Worm (Caenorhabditis elegans) whole organism, late embryonic: ENCODE data around the gene C07B5.3.

Experiments used
- ceh-18 ChIP-seq: sonication (generic microtip); optimal IDR thresholded peaks from 2 replicates; lab custom pipeline; 2016; ENCODE audit warnings: missing genetic modification characterization, missing compliant biosample characterization
- ceh-2 ChIP-seq: sonication (generic microtip); optimal IDR thresholded peaks from 2 replicates; lab custom pipeline; 2016; ENCODE audit warnings: missing genotype, missing genetic modification characterization, missing compliant biosample characterization
- elt-2 ChIP-seq: sonication (generic microtip); optimal IDR thresholded peaks from 2 replicates; lab custom pipeline; 2016; ENCODE audit warnings: missing genetic modification reagents, missing genetic modification characterization, missing compliant biosample characterization
- fax-1 ChIP-seq: sonication (generic microtip); optimal IDR thresholded peaks from 2 replicates; lab custom pipeline; 2016; ENCODE audit warnings: missing genotype, missing genetic modification characterization, missing compliant biosample characterization
- hlh-13 ChIP-seq: fragments of 200-800 bp; sonication (Bioruptor generic); optimal IDR thresholded peaks from 2 replicates; lab custom pipeline; 2018; ENCODE audit warnings: mild to moderate bottlenecking, missing genetic modification characterization, missing compliant biosample characterization
- lin-11 ChIP-seq: fragments of 200-800 bp; sonication (Bioruptor generic); optimal IDR thresholded peaks from 2 replicates; lab custom pipeline; 2018; ENCODE audit warnings: mild to moderate bottlenecking, missing genetic modification characterization, missing compliant biosample characterization
- pqm-1 ChIP-seq: sonication (generic microtip); optimal IDR thresholded peaks from 2 replicates; lab custom pipeline; 2016; ENCODE audit warnings: missing genetic modification characterization, missing compliant biosample characterization
- rnt-1 ChIP-seq: sonication (generic microtip); optimal IDR thresholded peaks from 2 replicates; lab custom pipeline; 2016; ENCODE audit warnings: missing genetic modification characterization, missing compliant biosample characterization
- tbx-2 ChIP-seq: sonication (generic microtip); optimal IDR thresholded peaks from 2 replicates; lab custom pipeline; 2016; ENCODE audit warnings: missing genetic modification characterization, missing compliant biosample characterization

DNA sequence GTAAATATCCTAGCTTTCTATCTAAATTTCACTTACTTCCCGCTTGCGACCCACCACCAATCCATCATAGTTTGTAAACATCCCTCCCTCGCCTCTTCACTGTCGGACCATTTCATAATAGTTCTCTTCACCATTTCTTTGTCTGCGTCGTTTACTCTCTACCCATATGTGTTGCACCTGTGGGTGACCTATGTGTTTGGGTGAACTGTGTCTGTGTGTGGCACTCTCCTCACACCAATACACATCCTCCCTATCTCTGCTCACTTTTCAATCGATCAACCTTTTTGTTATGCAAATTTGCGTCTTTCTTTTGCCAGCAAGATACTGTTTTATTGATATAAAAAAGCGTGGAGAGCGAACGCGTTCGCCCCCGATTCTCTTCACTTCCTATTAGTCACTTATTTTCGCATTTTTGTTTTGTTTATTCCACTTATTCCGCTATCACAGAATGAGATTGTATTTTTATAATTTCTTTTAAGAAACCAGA lies 18.1 kb downstream of the C07B5.3 start:
- TF ChIP-seq hlh-13 (GFP tag; lab: Kevin White, UChicago) = no peak
- TF ChIP-seq ceh-2 (tag; lab: Kevin White, UChicago) = no peak
- TF ChIP-seq elt-2 (tag; lab: Kevin White, UChicago) = no peak
- TF ChIP-seq fax-1 (tag; lab: Kevin White, UChicago) = no peak
- no peak for TF ChIP-seq rnt-1 (tag; lab: Kevin White, UChicago)
- no peak for TF ChIP-seq lin-11
- peak; percentile 8 for TF ChIP-seq tbx-2
- TF ChIP-seq pqm-1 (tag; lab: Kevin White, UChicago) = no peak
- no peak for TF ChIP-seq ceh-18 (tag; lab: Kevin White, UChicago)
